Fruit fly (Drosophila melanogaster) whole organism, prepupa: ENCODE measurements around the gene CG8188.

ENCODE experiments used
- CG11294 ChIP-seq: fragments of 200-800 bp; sonication (Bioruptor generic); IDR thresholded peaks from 2 replicates; pipeline ENCODE4 v1.3.6; 2022; ENCODE audit warnings: missing biosample characterization, missing genetic modification characterization
- CG15336 ChIP-seq: fragments of 200-800 bp; sonication (Bioruptor generic); IDR thresholded peaks from 2 replicates; pipeline ENCODE4 v1.3.6; 2022; ENCODE audit warnings: missing biosample characterization, missing genetic modification characterization
- CG16779 ChIP-seq: fragments of 200-800 bp; sonication (Bioruptor generic); optimal IDR thresholded peaks from 3 replicates; lab custom pipeline; 2017; ENCODE audit warnings: missing biosample characterization, mild to moderate bottlenecking, missing genetic modification characterization
- CG32006 ChIP-seq: fragments of 200-800 bp; sonication (Bioruptor generic); optimal IDR thresholded peaks from 3 replicates; lab custom pipeline; 2017; ENCODE audit warnings: missing biosample characterization, mild to moderate bottlenecking, missing genetic modification characterization
- CG4318 ChIP-seq: fragments of 200-800 bp; sonication (Bioruptor generic); optimal IDR thresholded peaks from 3 replicates; lab custom pipeline; 2017; ENCODE audit warnings: missing biosample characterization, mild to moderate bottlenecking, missing genetic modification characterization
- Hr38 ChIP-seq: sonication (Bioruptor generic); optimal IDR thresholded peaks from 2 replicates; lab custom pipeline; 2016; ENCODE audit warnings: missing biosample characterization, missing genetic modification characterization
- Met ChIP-seq: fragments of 200-800 bp; sonication (Bioruptor generic); optimal IDR thresholded peaks from 3 replicates; lab custom pipeline; 2016; ENCODE audit warnings: missing biosample characterization, missing genetic modification characterization
- dac ChIP-seq: fragments of 200-800 bp; sonication (Bioruptor generic); optimal IDR thresholded peaks from 2 replicates; lab custom pipeline; 2017; ENCODE audit warnings: missing biosample characterization, mild to moderate bottlenecking, missing genetic modification characterization
- esn ChIP-seq: fragments of 200-800 bp; sonication (Bioruptor generic); optimal IDR thresholded peaks from 2 replicates; lab custom pipeline; 2016; ENCODE audit warnings: missing biosample characterization, mild to moderate bottlenecking, missing genetic modification characterization, moderate library complexity
- lz ChIP-seq: fragments of 200-800 bp; sonication (Bioruptor generic); optimal IDR thresholded peaks from 3 replicates; lab custom pipeline; 2016; ENCODE audit warnings: missing biosample characterization, missing genetic modification characterization
- pdm3 ChIP-seq: fragments of 200-800 bp; sonication (Bioruptor generic); optimal IDR thresholded peaks from 3 replicates; lab custom pipeline; 2016; ENCODE audit warnings: missing biosample characterization, missing genetic modification characterization
- vri ChIP-seq: fragments of 200-800 bp; sonication (Bioruptor generic); optimal IDR thresholded peaks from 3 replicates; lab custom pipeline; 2016; ENCODE audit warnings: missing biosample characterization, mild to moderate bottlenecking, missing genetic modification characterization

DNA sequence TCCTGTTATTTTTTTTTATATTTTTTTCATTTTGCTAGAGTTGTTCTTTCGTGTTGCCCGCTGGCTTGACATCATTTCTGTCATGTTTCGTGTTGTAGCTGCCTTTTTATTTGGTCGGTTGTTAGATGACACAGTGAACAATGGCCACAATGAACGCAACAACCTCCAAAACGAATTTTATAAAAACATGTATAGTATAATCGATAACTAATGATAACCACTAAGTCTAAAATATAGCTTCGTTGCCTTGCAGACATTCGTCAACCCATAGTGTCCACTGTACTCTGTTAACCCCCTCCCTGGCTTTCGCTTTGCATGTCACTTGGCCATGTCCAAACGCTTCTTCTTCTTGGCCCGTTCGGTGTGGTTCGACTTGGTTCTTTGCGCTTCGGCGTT lies 10.9 kb upstream of the CG8188 start:
- TF ChIP-seq Hr38: peak; percentile 19
- no peak for TF ChIP-seq vri (GFP tag; lab: Kevin White, UChicago)
- TF ChIP-seq lz (GFP tag; lab: Kevin White, UChicago): peak; percentile 34
- TF ChIP-seq CG4318: peak; percentile 30
- TF ChIP-seq pdm3 (GFP tag; lab: Kevin White, UChicago): peak; percentile 65
- TF ChIP-seq CG32006 (GFP tag; lab: Kevin White, UChicago): peak; percentile 73
- peak; percentile 54 for TF ChIP-seq Met
- TF ChIP-seq CG16779 (tag; lab: Kevin White, UChicago): no peak
- peak; percentile 83 for TF ChIP-seq CG15336 (GFP tag; lab: Robert Waterston, UW)
- TF ChIP-seq CG11294 (GFP tag; lab: Robert Waterston, UW): peak; percentile 69
- peak; percentile 32 for TF ChIP-seq esn (GFP tag; lab: Kevin White, UChicago)
- peak; percentile 47 for TF ChIP-seq dac
